Worm (Caenorhabditis elegans) whole organism, late embryonic: ENCODE measurements around the gene K11D12.12.

Source experiments
- C08G9.2 ChIP-seq: sonication (generic microtip); optimal IDR thresholded peaks from 2 replicates; lab custom pipeline; 2016; ENCODE audit warnings: mild to moderate bottlenecking, missing genetic modification characterization, moderate library complexity, missing compliant biosample characterization
- K09A11.1 ChIP-seq: sonication (generic microtip); optimal IDR thresholded peaks from 2 replicates; lab custom pipeline; 2017; ENCODE audit warnings: antibody characterized with exemption, mild to moderate bottlenecking, missing genetic modification characterization, missing compliant biosample characterization; ENCODE audit not compliant: insufficient read depth
- T23F11.4 ChIP-seq: fragments of 200-800 bp; sonication (Bioruptor generic); optimal IDR thresholded peaks from 2 replicates; lab custom pipeline; 2018; ENCODE audit warnings: mild to moderate bottlenecking, missing genetic modification characterization, missing compliant biosample characterization
- Y22D7AL.16 ChIP-seq: sonication (generic microtip); optimal IDR thresholded peaks from 2 replicates; lab custom pipeline; 2016; ENCODE audit warnings: missing genetic modification characterization, missing compliant biosample characterization
- ahr-1 ChIP-seq: sonication (generic microtip); optimal IDR thresholded peaks from 2 replicates; lab custom pipeline; 2016; ENCODE audit warnings: missing genetic modification characterization, missing compliant biosample characterization
- ceh-30 ChIP-seq: fragments of 150-350 bp; optimal IDR thresholded peaks from 2 replicates; lab custom pipeline; 2014; ENCODE audit warnings: missing biosample characterization, missing genetic modification characterization
- ceh-31 ChIP-seq: sonication (generic microtip); optimal IDR thresholded peaks from 2 replicates; lab custom pipeline; 2016; ENCODE audit warnings: missing genetic modification characterization, missing compliant biosample characterization
- ceh-48 ChIP-seq: sonication (generic microtip); optimal IDR thresholded peaks from 2 replicates; lab custom pipeline; 2016; ENCODE audit warnings: missing genetic modification characterization, inconsistent platforms, missing compliant biosample characterization
- ceh-6 ChIP-seq: fragments of 200-800 bp; sonication (Bioruptor generic); optimal IDR thresholded peaks from 2 replicates; lab custom pipeline; 2018; ENCODE audit warnings: mild to moderate bottlenecking, missing genetic modification characterization, missing compliant biosample characterization
- che-1 ChIP-seq: sonication (generic microtip); optimal IDR thresholded peaks from 2 replicates; lab custom pipeline; 2016; ENCODE audit warnings: mild to moderate bottlenecking, missing genetic modification characterization, missing compliant biosample characterization
- dmd-4 ChIP-seq: sonication (generic microtip); optimal IDR thresholded peaks from 2 replicates; lab custom pipeline; 2016; ENCODE audit warnings: borderline replicate concordance, missing genetic modification characterization, missing compliant biosample characterization
- ets-4 ChIP-seq: sonication (generic microtip); optimal IDR thresholded peaks from 2 replicates; lab custom pipeline; 2016; ENCODE audit warnings: missing genetic modification characterization, missing compliant biosample characterization
- eyg-1 ChIP-seq: sonication (generic microtip); optimal IDR thresholded peaks from 2 replicates; lab custom pipeline; 2016; ENCODE audit warnings: missing genotype, missing genetic modification characterization, missing compliant biosample characterization
- fkh-10 ChIP-seq: fragments of 150-350 bp; optimal IDR thresholded peaks from 2 replicates; lab custom pipeline; 2014; ENCODE audit warnings: missing biosample characterization, missing genetic modification reagents, missing genetic modification characterization
- fkh-6 ChIP-seq: sonication (generic microtip); optimal IDR thresholded peaks from 2 replicates; lab custom pipeline; 2016; ENCODE audit warnings: missing genetic modification characterization, missing compliant biosample characterization
- gmeb-2 ChIP-seq: sonication (generic microtip); optimal IDR thresholded peaks from 2 replicates; lab custom pipeline; 2016; ENCODE audit warnings: missing genetic modification characterization, inconsistent platforms, missing compliant biosample characterization
- hlh-15 ChIP-seq: sonication (generic microtip); optimal IDR thresholded peaks from 2 replicates; lab custom pipeline; 2016; ENCODE audit warnings: missing genetic modification characterization, missing compliant biosample characterization
- hlh-6 ChIP-seq: sonication (generic microtip); optimal IDR thresholded peaks from 2 replicates; lab custom pipeline; 2016; ENCODE audit warnings: missing genotype, missing genetic modification characterization, missing compliant biosample characterization
- hlh-8 ChIP-seq: sonication (generic microtip); optimal IDR thresholded peaks from 2 replicates; lab custom pipeline; 2016; ENCODE audit warnings: missing genotype, missing genetic modification characterization, missing compliant biosample characterization
- lim-6 ChIP-seq: sonication (generic microtip); optimal IDR thresholded peaks from 2 replicates; lab custom pipeline; 2016; ENCODE audit warnings: missing genetic modification characterization, missing compliant biosample characterization
- lin-11 ChIP-seq: fragments of 200-800 bp; sonication (Bioruptor generic); optimal IDR thresholded peaks from 2 replicates; lab custom pipeline; 2018; ENCODE audit warnings: mild to moderate bottlenecking, missing genetic modification characterization, missing compliant biosample characterization
- mec-3 ChIP-seq: sonication (generic microtip); optimal IDR thresholded peaks from 2 replicates; lab custom pipeline; 2016; ENCODE audit warnings: borderline replicate concordance, missing genetic modification characterization, missing compliant biosample characterization
- nfya-1 ChIP-seq: sonication (generic microtip); optimal IDR thresholded peaks from 2 replicates; lab custom pipeline; 2017; ENCODE audit warnings: missing genetic modification characterization, mild to moderate bottlenecking, missing compliant biosample characterization, antibody characterized with exemption, moderate library complexity
- nhr-232 ChIP-seq: sonication (generic microtip); optimal IDR thresholded peaks from 2 replicates; lab custom pipeline; 2016; ENCODE audit warnings: missing genetic modification characterization, missing compliant biosample characterization
- npax-4 ChIP-seq: sonication (generic microtip); optimal IDR thresholded peaks from 2 replicates; lab custom pipeline; 2016; ENCODE audit warnings: missing genetic modification characterization, missing compliant biosample characterization
- pag-3 ChIP-seq: sonication (generic microtip); optimal IDR thresholded peaks from 2 replicates; lab custom pipeline; 2016; ENCODE audit warnings: missing compliant biosample characterization, missing genetic modification characterization, borderline replicate concordance
- pax-1 ChIP-seq: fragments of 150-350 bp; optimal IDR thresholded peaks from 2 replicates; lab custom pipeline; 2014; ENCODE audit warnings: missing biosample characterization, missing genetic modification characterization
- pha-2 ChIP-seq: sonication (generic microtip); optimal IDR thresholded peaks from 2 replicates; lab custom pipeline; 2017; ENCODE audit warnings: mild to moderate bottlenecking, missing genetic modification characterization, missing compliant biosample characterization
- pros-1 ChIP-seq: fragments of 150-350 bp; optimal IDR thresholded peaks from 2 replicates; lab custom pipeline; 2014; ENCODE audit warnings: missing biosample characterization, missing genetic modification reagents, missing genetic modification characterization
- sox-2 ChIP-seq: fragments of 200-800 bp; sonication (Bioruptor generic); IDR thresholded peaks from 2 replicates; pipeline ENCODE4 v1.3.6; 2022; ENCODE audit warnings: missing genetic modification reagents, missing genetic modification characterization, missing compliant biosample characterization
- sox-4 ChIP-seq: sonication (generic microtip); optimal IDR thresholded peaks from 2 replicates; lab custom pipeline; 2017; ENCODE audit warnings: mild to moderate bottlenecking, missing genetic modification characterization, inconsistent platforms, missing compliant biosample characterization
- syd-9 ChIP-seq: sonication (generic microtip); optimal IDR thresholded peaks from 2 replicates; lab custom pipeline; 2016; ENCODE audit warnings: mild to moderate bottlenecking, missing genetic modification characterization, moderate library complexity, missing compliant biosample characterization
- tbx-2 ChIP-seq: sonication (generic microtip); optimal IDR thresholded peaks from 2 replicates; lab custom pipeline; 2016; ENCODE audit warnings: missing genetic modification characterization, missing compliant biosample characterization
- unc-3 ChIP-seq, 2 experiments: fragments of 200-800 bp in 1 of 2; sonication (Bioruptor generic) in 1 of 2; sonication (generic microtip) in 1 of 2; conservative IDR thresholded peaks in 1 of 2; optimal IDR thresholded peaks in 1 of 2; 2 replicates each; pipeline versions ENCODE4 v1.3.6 to Lab custom; 2016 to 2022; ENCODE audit warnings: missing compliant biosample characterization in 2 of 2, missing genetic modification characterization in 2 of 2, missing genetic modification reagents in 1 of 2
- zip-5 ChIP-seq: sonication (generic microtip); optimal IDR thresholded peaks from 2 replicates; lab custom pipeline; 2016; ENCODE audit warnings: missing genetic modification characterization, missing compliant biosample characterization

K11D12.12 gene

ce11 chrV:5039559-5039958, 12.5 kb upstream of the K11D12.12 start, which contains the start of gene K11D12.11:
K11D12.11 (minus strand) TSS chrV:5039600.
- TF ChIP-seq nhr-232 (tag; lab: Kevin White, UChicago) (no peak), hlh-8 (tag; lab: Kevin White, UChicago) (peak; percentile 75), C08G9.2 (tag; lab: Kevin White, UChicago) (no peak)
- TF ChIP-seq, all 69 proteins: peak for 1

ce11 chrV:5040925-5041324, 11.1 kb upstream of the K11D12.12 start, which contains the start of gene K11D12.8:
K11D12.8 (minus strand) TSS chrV:5041001.
- TF ChIP-seq T23F11.4 (GFP tag; lab: Kevin White, UChicago) = no peak
- TF ChIP-seq pag-3 (tag; lab: Kevin White, UChicago) = no peak
- no peak for TF ChIP-seq ahr-1 (tag; lab: Kevin White, UChicago)
- TF ChIP-seq hlh-6 (tag; lab: Kevin White, UChicago) = no peak
- no peak for TF ChIP-seq ceh-31 (tag; lab: Kevin White, UChicago)
- TF ChIP-seq K09A11.1 (tag; lab: Kevin White, UChicago) = no peak
- TF ChIP-seq mec-3 (tag; lab: Kevin White, UChicago) = no peak
- no peak for TF ChIP-seq ets-4
- no peak for TF ChIP-seq pax-1 (tag; lab: Kevin White, UChicago)
- TF ChIP-seq sox-4 (tag; lab: Kevin White, UChicago) = no peak
- TF ChIP-seq ceh-30 = no peak

- no peak for TF ChIP-seq nhr-232 (tag; lab: Kevin White, UChicago)
- no peak for TF ChIP-seq dmd-4 (tag; lab: Kevin White, UChicago)
- TF ChIP-seq ets-4 = no peak
- no peak for TF ChIP-seq ceh-31 (tag; lab: Kevin White, UChicago)
- no peak for TF ChIP-seq npax-4 (tag; lab: Kevin White, UChicago)
- no peak for TF ChIP-seq fkh-6 (tag; lab: Kevin White, UChicago)
- TF ChIP-seq pros-1 = no peak
- no peak for TF ChIP-seq tbx-2 (tag; lab: Kevin White, UChicago)
- TF ChIP-seq sox-4 (tag; lab: Kevin White, UChicago) = no peak
Observed at ce11 chrV:5046103-5046502, 6.0 kb upstream of the K11D12.12 start, which contains the start of gene exc-14. exc-14 (minus strand) TSS chrV:5046203.

ce11 chrV:5046558-5046957, 5.5 kb upstream of the K11D12.12 start:
- no peak for TF ChIP-seq pha-2 (tag; lab: Kevin White, UChicago)
- TF ChIP-seq unc-3 (GFP tag; conservative IDR thresholded peaks at IDR 0.05; lab: Robert Waterston, UW) = no peak
- no peak for TF ChIP-seq unc-3 (tag; optimal IDR thresholded peaks at IDR 0.05; lab: Kevin White, UChicago)
- TF ChIP-seq hlh-15 (tag; lab: Kevin White, UChicago) = no peak
- no peak for TF ChIP-seq nfya-1
- TF ChIP-seq sox-2 = no peak
- TF ChIP-seq ceh-48 (tag; lab: Kevin White, UChicago) = no peak
- no peak for TF ChIP-seq syd-9 (tag; lab: Kevin White, UChicago)
- no peak for TF ChIP-seq ceh-6 (GFP tag; lab: Kevin White, UChicago)
- no peak for TF ChIP-seq Y22D7AL.16 (tag; lab: Kevin White, UChicago)
- TF ChIP-seq lin-11 = no peak
- no peak for TF ChIP-seq pros-1
- no peak for TF ChIP-seq gmeb-2 (tag; lab: Kevin White, UChicago)
- no peak for TF ChIP-seq lim-6 (tag; lab: Kevin White, UChicago)
- TF ChIP-seq zip-5 (tag; lab: Kevin White, UChicago) = no peak
- no peak for TF ChIP-seq fkh-10 (GFP tag; lab: Kevin White, UChicago)
- no peak for TF ChIP-seq T23F11.4 (GFP tag; lab: Kevin White, UChicago)
- no peak for TF ChIP-seq mec-3 (tag; lab: Kevin White, UChicago)
- TF ChIP-seq eyg-1 (tag; lab: Kevin White, UChicago) = no peak
- no peak for TF ChIP-seq che-1
- TF ChIP-seq, all 69 proteins: peak for 0
